Worm (Caenorhabditis elegans) whole organism, L2 larva: ENCODE results near the gene R07A4.4.
A peak's percentile ranks its signal among the peaks of the same experiment; 100 is the strongest.

Source experiments
- ZK546.5 ChIP-seq: sonication (generic microtip); optimal IDR thresholded peaks from 2 replicates; lab custom pipeline; 2017; ENCODE audit warnings: missing biosample characterization, missing genetic modification characterization
- blmp-1 ChIP-seq: sonication (generic microtip); optimal IDR thresholded peaks from 2 replicates; lab custom pipeline; 2017; ENCODE audit warnings: missing genetic modification characterization, mild to moderate bottlenecking, missing compliant biosample characterization, antibody characterized with exemption, moderate library complexity; ENCODE audit not compliant: insufficient read depth
- ceh-16 ChIP-seq: fragments of 150-350 bp; optimal IDR thresholded peaks from 2 replicates; lab custom pipeline; 2014; ENCODE audit warnings: missing biosample characterization, missing genetic modification characterization
- lin-11 ChIP-seq: fragments of 150-350 bp; sonication (generic microtip); optimal IDR thresholded peaks from 2 replicates; lab custom pipeline; 2014; ENCODE audit warnings: missing biosample characterization, missing genetic modification characterization, inconsistent platforms, mixed read lengths
- lin-13 ChIP-seq: fragments of 150-350 bp; optimal IDR thresholded peaks from 2 replicates; lab custom pipeline; 2014; ENCODE audit warnings: missing biosample characterization, missing genetic modification reagents, missing genetic modification characterization
- mab-5 ChIP-seq: fragments of 150-350 bp; optimal IDR thresholded peaks from 2 replicates; lab custom pipeline; 2014; ENCODE audit warnings: missing biosample characterization, missing genetic modification characterization
- mbf-1 ChIP-seq: sonication (generic microtip); optimal IDR thresholded peaks from 2 replicates; lab custom pipeline; 2017; ENCODE audit warnings: missing biosample characterization, missing genetic modification characterization
- nhr-12 ChIP-seq: fragments of 150-350 bp; optimal IDR thresholded peaks from 2 replicates; lab custom pipeline; 2014; ENCODE audit warnings: missing biosample characterization, missing genetic modification characterization
- nhr-129 ChIP-seq: fragments of 150-350 bp; optimal IDR thresholded peaks from 2 replicates; lab custom pipeline; 2014; ENCODE audit warnings: missing biosample characterization, missing genetic modification characterization
- nhr-25 ChIP-seq: fragments of 150-350 bp; sonication (generic microtip); optimal IDR thresholded peaks from 3 replicates; lab custom pipeline; 2014; ENCODE audit warnings: missing biosample characterization, missing genetic modification characterization
- sma-9 ChIP-seq, 2 experiments: fragments of 150-350 bp in 1 of 2; sonication (generic microtip) in 1 of 2; optimal IDR thresholded peaks; 2 replicates each; lab custom pipeline; 2014 to 2016; ENCODE audit warnings: missing genetic modification characterization in 2 of 2, mild to moderate bottlenecking in 1 of 2, missing biosample characterization in 1 of 2, missing compliant biosample characterization in 1 of 2, missing genetic modification reagents in 1 of 2, moderate library complexity in 1 of 2
- unc-55 ChIP-seq: fragments of 150-350 bp; sonication (generic microtip); optimal IDR thresholded peaks from 3 replicates; lab custom pipeline; 2014; ENCODE audit warnings: missing biosample characterization, missing genetic modification reagents, missing genetic modification characterization
- unc-62 ChIP-seq: fragments of 150-350 bp; optimal IDR thresholded peaks from 2 replicates; lab custom pipeline; 2014; ENCODE audit warnings: missing biosample characterization, missing genetic modification reagents, missing genetic modification characterization
- ztf-4 ChIP-seq: fragments of 150-350 bp; optimal IDR thresholded peaks from 2 replicates; lab custom pipeline; 2014; ENCODE audit warnings: missing biosample characterization, missing genetic modification characterization

Gene R07A4.4

DNA sequence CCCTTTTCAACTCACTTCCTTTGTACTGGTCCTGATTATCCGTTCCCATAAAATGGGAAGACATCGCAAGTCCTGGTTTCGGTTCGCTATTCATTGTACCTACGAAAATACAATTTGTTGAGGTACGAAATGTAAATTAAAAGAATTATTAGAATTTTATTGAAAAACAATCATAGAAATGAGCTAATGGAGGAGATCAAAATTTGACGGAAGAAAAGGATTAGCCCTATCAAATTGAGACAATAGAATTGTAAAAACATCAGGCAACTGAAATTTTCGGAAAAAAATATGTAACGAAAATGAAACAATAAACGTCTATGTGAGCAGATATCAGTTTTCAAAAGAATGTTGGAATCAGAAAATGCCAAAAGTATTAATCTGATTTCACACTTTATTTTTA, 35.6 kb downstream of the R07A4.4 start, which contains the start of gene mbr-1:
Gene mbr-1, minus strand, starts transcription at position 101 of the 400 bp plus-strand sequence.
- no peak for TF ChIP-seq ZK546.5

DNA sequence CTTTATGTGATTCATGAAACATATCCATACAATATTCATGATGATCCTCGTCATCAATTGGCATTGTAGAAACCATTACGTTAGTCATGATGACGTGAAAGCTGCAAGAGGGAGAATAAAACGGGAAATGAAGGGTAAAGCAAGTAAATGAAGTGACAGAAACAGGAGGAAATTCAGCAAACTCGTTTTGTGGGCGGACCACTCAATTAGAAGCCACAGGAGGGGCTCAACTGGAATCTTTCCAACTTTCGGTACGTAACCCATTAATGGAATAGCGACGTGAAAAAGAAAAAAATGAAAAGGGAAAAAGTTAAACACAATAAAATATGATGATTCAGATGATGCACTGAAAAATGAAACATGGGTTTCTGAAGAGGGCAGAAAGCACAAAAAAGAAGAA, 40.5 kb downstream of the R07A4.4 start, which contains the start of gene T01C1.4:
Gene T01C1.4, minus strand, starts transcription at position 101 of the 400 bp plus-strand sequence.
- TF ChIP-seq sma-9 (GFP tag; optimal IDR thresholded peaks at IDR 0.05; lab: Kevin White, UChicago): peak; percentile 3
- TF ChIP-seq sma-9 (tag; optimal IDR thresholded peaks at IDR 0.05; lab: Kevin White, UChicago): no peak
- TF ChIP-seq unc-62: no peak

DNA sequence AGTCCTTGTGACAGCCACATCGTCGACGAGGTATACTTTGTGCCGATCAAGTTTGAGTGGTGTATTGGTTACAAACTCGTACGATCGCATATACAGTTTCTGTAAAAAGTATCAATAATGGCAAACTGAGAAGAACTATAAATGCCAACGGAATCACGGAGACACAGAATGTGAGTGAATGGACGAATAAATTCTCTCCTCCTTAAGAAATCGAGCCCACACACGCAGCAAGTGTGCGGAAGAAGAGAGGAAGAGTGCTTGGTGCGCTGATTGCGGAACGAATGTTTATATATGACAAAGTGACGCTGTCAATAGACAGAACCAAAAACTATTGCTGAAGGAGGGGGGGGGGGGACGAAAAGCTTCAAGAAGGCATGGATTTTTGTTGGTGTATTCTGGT, 45.7 kb downstream of the R07A4.4 start, which contains the start of gene rhgf-1:
Gene rhgf-1, minus strand, starts transcription at position 101 of the 400 bp plus-strand sequence.
- TF ChIP-seq mab-5 (tag; lab: Kevin White, UChicago) (no peak), lin-11 (tag; lab: Kevin White, UChicago) (no peak), unc-55 (no peak), sma-9 (GFP tag; optimal IDR thresholded peaks at IDR 0.05; lab: Kevin White, UChicago) (no peak), sma-9 (tag; optimal IDR thresholded peaks at IDR 0.05; lab: Kevin White, UChicago) (no peak), nhr-12 (tag; lab: Kevin White, UChicago) (no peak), unc-62 (no peak), nhr-129 (tag; lab: Kevin White, UChicago) (no peak), nhr-25 (tag; lab: Kevin White, UChicago) (no peak), ztf-4 (tag; lab: Kevin White, UChicago) (no peak)

DNA sequence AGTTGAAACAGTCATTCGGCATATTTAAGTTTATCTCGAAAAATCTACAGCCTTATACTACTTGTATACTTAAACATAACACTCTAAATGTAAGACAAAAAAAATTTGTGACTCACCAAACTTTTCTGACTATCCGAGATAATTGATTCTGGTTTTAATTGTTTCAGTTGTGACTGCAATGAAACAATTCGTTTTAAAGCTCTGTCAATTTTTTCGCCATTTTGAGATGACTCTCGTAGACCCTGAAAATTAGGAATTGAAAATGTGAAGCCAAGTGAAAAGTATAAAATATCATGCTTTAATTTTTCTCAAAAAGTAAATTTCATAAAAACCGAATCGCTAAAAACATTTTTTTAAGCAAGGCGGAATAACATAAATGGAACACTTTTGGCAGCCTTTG, 53.2 kb downstream of the R07A4.4 start:
- TF ChIP-seq lin-13 (GFP tag; lab: Kevin White, UChicago) (no peak), ceh-16 (no peak), unc-55 (no peak), mbf-1 (no peak), blmp-1 (tag; lab: Kevin White, UChicago) (no peak)
- TF ChIP-seq, all 48 proteins: peak for 0
